Fruit fly (Drosophila melanogaster) whole organism, embryonic: ENCODE measurements around the gene CG12279.

Experiments
- Abd-B ChIP-seq: fragments of 200-800 bp; sonication (Bioruptor generic); optimal IDR thresholded peaks from 2 replicates; lab custom pipeline; 2018; ENCODE audit warnings: missing biosample characterization, mild to moderate bottlenecking, missing genetic modification characterization, moderate library complexity
- Antp ChIP-seq: fragments of 200-800 bp; sonication (Bioruptor generic); optimal IDR thresholded peaks from 3 replicates; lab custom pipeline; 2016; ENCODE audit warnings: missing biosample characterization, missing genetic modification characterization
- B-H1 ChIP-seq: fragments of 200-800 bp; sonication (Bioruptor generic); IDR thresholded peaks from 3 replicates; pipeline ENCODE4 v1.3.6; 2022; ENCODE audit warnings: missing biosample characterization, missing genetic modification characterization
- CG10274 ChIP-seq: fragments of 200-800 bp; sonication (Bioruptor generic); optimal IDR thresholded peaks from 3 replicates; lab custom pipeline; 2017; ENCODE audit warnings: missing biosample characterization, mild to moderate bottlenecking, missing genetic modification characterization
- CG10366 ChIP-seq: fragments of 200-800 bp; sonication (Bioruptor generic); IDR thresholded peaks from 2 replicates; pipeline ENCODE4 v1.3.6; 2022; ENCODE audit warnings: missing biosample characterization, missing genetic modification characterization
- CG10565 ChIP-seq: fragments of 200-800 bp; sonication (Bioruptor generic); optimal IDR thresholded peaks from 3 replicates; lab custom pipeline; 2016; ENCODE audit warnings: missing biosample characterization, mild to moderate bottlenecking, missing genetic modification characterization
- CG15073 ChIP-seq: fragments of 200-800 bp; sonication (Bioruptor generic); optimal IDR thresholded peaks from 2 replicates; lab custom pipeline; 2016; ENCODE audit warnings: missing biosample characterization, missing genetic modification characterization
- CG1529 ChIP-seq: fragments of 200-800 bp; sonication (Bioruptor generic); optimal IDR thresholded peaks from 3 replicates; lab custom pipeline; 2018; ENCODE audit warnings: missing biosample characterization, missing genetic modification characterization
- CG1602 ChIP-seq: fragments of 200-800 bp; sonication (Bioruptor generic); optimal IDR thresholded peaks from 3 replicates; lab custom pipeline; 2016; ENCODE audit warnings: missing biosample characterization, missing genetic modification characterization
- CG17359 ChIP-seq: fragments of 200-800 bp; sonication (Bioruptor generic); optimal IDR thresholded peaks from 3 replicates; lab custom pipeline; 2018; ENCODE audit warnings: missing biosample characterization, mild to moderate bottlenecking, missing genetic modification characterization, moderate library complexity
- CG18476 ChIP-seq: fragments of 200-800 bp; sonication (Bioruptor generic); optimal IDR thresholded peaks from 2 replicates; lab custom pipeline; 2016; ENCODE audit warnings: missing biosample characterization, mild to moderate bottlenecking, missing genetic modification characterization
- CG2120 ChIP-seq: fragments of 200-800 bp; sonication (Bioruptor generic); optimal IDR thresholded peaks from 3 replicates; lab custom pipeline; 2016; ENCODE audit warnings: missing biosample characterization, missing genetic modification characterization
- CG30403 ChIP-seq: fragments of 200-800 bp; sonication (Bioruptor generic); optimal IDR thresholded peaks from 3 replicates; lab custom pipeline; 2016; ENCODE audit warnings: missing biosample characterization, missing genetic modification characterization
- CG31224 ChIP-seq: fragments of 200-800 bp; sonication (Bioruptor generic); IDR thresholded peaks from 2 replicates; pipeline ENCODE4 v1.3.6; 2022; ENCODE audit warnings: missing biosample characterization, missing genetic modification characterization
- CG32532 ChIP-seq: fragments of 200-800 bp; sonication (Bioruptor generic); IDR thresholded peaks from 2 replicates; pipeline ENCODE4 v1.3.6; 2022; ENCODE audit warnings: missing biosample characterization, missing genetic modification characterization
- CG34376 ChIP-seq: fragments of 200-800 bp; sonication (Bioruptor generic); optimal IDR thresholded peaks from 2 replicates; lab custom pipeline; 2018; ENCODE audit warnings: missing biosample characterization, mild to moderate bottlenecking, missing genetic modification characterization
- CG34422 ChIP-seq: fragments of 200-800 bp; sonication (Bioruptor generic); IDR thresholded peaks from 3 replicates; pipeline ENCODE4 v1.3.6; 2022; ENCODE audit warnings: missing biosample characterization, missing genetic modification characterization
- CG43689 ChIP-seq: fragments of 200-800 bp; sonication (Bioruptor generic); IDR thresholded peaks from 2 replicates; pipeline ENCODE4 v1.3.6; 2022; ENCODE audit warnings: missing biosample characterization, missing genetic modification characterization
- CG4820 ChIP-seq: fragments of 200-800 bp; sonication (Bioruptor generic); optimal IDR thresholded peaks from 3 replicates; lab custom pipeline; 2016; ENCODE audit warnings: missing biosample characterization, missing genetic modification characterization
- CG7745 ChIP-seq: fragments of 200-800 bp; sonication (Bioruptor generic); optimal IDR thresholded peaks from 2 replicates; lab custom pipeline; 2018; ENCODE audit warnings: missing biosample characterization, mild to moderate bottlenecking, missing genetic modification characterization, moderate library complexity
- CG7839 ChIP-seq: fragments of 200-800 bp; sonication (Bioruptor generic); optimal IDR thresholded peaks from 3 replicates; lab custom pipeline; 2018; ENCODE audit warnings: missing biosample characterization, mild to moderate bottlenecking, missing genetic modification characterization, moderate library complexity
- CTCF ChIP-seq: fragments of 200-800 bp; sonication (Bioruptor generic); optimal IDR thresholded peaks from 2 replicates; lab custom pipeline; 2017; ENCODE audit warnings: missing biosample characterization, mild to moderate bottlenecking, missing genetic modification characterization, moderate library complexity
- CoRest ChIP-seq: fragments of 200-800 bp; sonication (Bioruptor generic); optimal IDR thresholded peaks from 3 replicates; lab custom pipeline; 2018; ENCODE audit warnings: missing biosample characterization, mild to moderate bottlenecking, missing genetic modification characterization, moderate library complexity
- D19B ChIP-seq: fragments of 200-800 bp; sonication (Bioruptor generic); optimal IDR thresholded peaks from 2 replicates; lab custom pipeline; 2017; ENCODE audit warnings: missing biosample characterization, mild to moderate bottlenecking, missing genetic modification characterization
- Dll ChIP-seq: fragments of 200-800 bp; sonication (Bioruptor generic); IDR thresholded peaks from 4 replicates; pipeline ENCODE4 v1.3.6; 2022; ENCODE audit warnings: missing biosample characterization, missing genetic modification characterization; ENCODE audit not compliant: partially characterized antibody
- Doc3 ChIP-seq: fragments of 200-800 bp; sonication (Bioruptor generic); IDR thresholded peaks from 3 replicates; pipeline ENCODE4 v1.3.6; 2022; ENCODE audit warnings: missing biosample characterization, missing genetic modification characterization; ENCODE audit not compliant: partially characterized antibody
- Dp ChIP-seq: fragments of 200-800 bp; sonication (Bioruptor generic); optimal IDR thresholded peaks from 2 replicates; lab custom pipeline; 2018; ENCODE audit warnings: missing biosample characterization, mild to moderate bottlenecking, missing genetic modification characterization, moderate library complexity
- HLHmδ ChIP-seq: fragments of 200-800 bp; sonication (Bioruptor generic); optimal IDR thresholded peaks from 2 replicates; lab custom pipeline; 2018; ENCODE audit warnings: missing biosample characterization, mild to moderate bottlenecking, missing genetic modification characterization, moderate library complexity
- Meics ChIP-seq: fragments of 200-800 bp; sonication (Bioruptor generic); optimal IDR thresholded peaks from 2 replicates; lab custom pipeline; 2017; ENCODE audit warnings: missing biosample characterization, mild to moderate bottlenecking, missing genetic modification characterization
- NC2β ChIP-seq: fragments of 200-800 bp; sonication (Bioruptor generic); optimal IDR thresholded peaks from 2 replicates; lab custom pipeline; 2016; ENCODE audit warnings: missing biosample characterization, missing genetic modification characterization
- Xbp1 ChIP-seq: fragments of 200-800 bp; sonication (Bioruptor generic); optimal IDR thresholded peaks from 3 replicates; lab custom pipeline; 2016; ENCODE audit warnings: missing biosample characterization, mild to moderate bottlenecking, missing genetic modification characterization
- dmrt11E ChIP-seq: fragments of 200-800 bp; sonication (Bioruptor generic); optimal IDR thresholded peaks from 3 replicates; lab custom pipeline; 2018; ENCODE audit warnings: missing biosample characterization, mild to moderate bottlenecking, missing genetic modification characterization, moderate library complexity
- dysf ChIP-seq: fragments of 200-800 bp; sonication (Bioruptor generic); IDR thresholded peaks from 3 replicates; pipeline ENCODE4 v1.3.6; 2022; ENCODE audit warnings: missing biosample characterization, missing genetic modification characterization
- exex ChIP-seq: fragments of 200-800 bp; sonication (Bioruptor generic); optimal IDR thresholded peaks from 4 replicates; lab custom pipeline; 2018; ENCODE audit warnings: missing biosample characterization, mild to moderate bottlenecking, missing genetic modification characterization, moderate library complexity
- gce ChIP-seq: fragments of 200-800 bp; sonication (Bioruptor generic); IDR thresholded peaks from 3 replicates; pipeline ENCODE4 v1.3.6; 2022; ENCODE audit warnings: missing biosample characterization, missing genetic modification characterization
- gcm2 ChIP-seq: fragments of 200-800 bp; sonication (Bioruptor generic); optimal IDR thresholded peaks from 2 replicates; lab custom pipeline; 2016; ENCODE audit warnings: missing biosample characterization, missing genetic modification characterization
- grau ChIP-seq: fragments of 200-800 bp; optimal IDR thresholded peaks from 3 replicates; lab custom pipeline; 2019; ENCODE audit warnings: missing biosample characterization, mild to moderate bottlenecking, missing genetic modification characterization, moderate library complexity
- gro ChIP-seq: fragments of 200-800 bp; sonication (Bioruptor generic); optimal IDR thresholded peaks from 2 replicates; lab custom pipeline; 2016; ENCODE audit warnings: missing biosample characterization, missing genetic modification characterization
- hkb ChIP-seq, 2 experiments: fragments of 200-800 bp in 1 of 2; fragments of >200 bp in 1 of 2; sonication (Bioruptor generic) in 1 of 2; IDR thresholded peaks in 1 of 2; optimal IDR thresholded peaks in 1 of 2; 2 replicates each; pipeline versions ENCODE4 v1.3.6 to Lab custom; 2017 to 2022; ENCODE audit warnings: missing biosample characterization in 1 of 2, missing genetic modification characterization in 1 of 2
- kah ChIP-seq: fragments of 200-800 bp; sonication (Bioruptor generic); optimal IDR thresholded peaks from 2 replicates; lab custom pipeline; 2018; ENCODE audit warnings: missing biosample characterization, mild to moderate bottlenecking, missing genetic modification characterization
- lov ChIP-seq, 2 experiments: fragments of 200-800 bp in 1 of 2; fragments of >200 bp in 1 of 2; sonication (Bioruptor generic) in 1 of 2; IDR thresholded peaks in 1 of 2; optimal IDR thresholded peaks in 1 of 2; 2 replicates in 1 of 2; 3 replicates in 1 of 2; pipeline versions ENCODE4 v1.3.6 to Lab custom; 2017 to 2022; ENCODE audit warnings: missing biosample characterization in 1 of 2, missing genetic modification characterization in 1 of 2
- pfk ChIP-seq: fragments of 200-800 bp; sonication (Bioruptor generic); optimal IDR thresholded peaks from 2 replicates; lab custom pipeline; 2018; ENCODE audit warnings: missing biosample characterization, mild to moderate bottlenecking, missing genetic modification characterization, moderate library complexity
- sima ChIP-seq: fragments of 200-800 bp; sonication (Bioruptor generic); optimal IDR thresholded peaks from 2 replicates; lab custom pipeline; 2016; ENCODE audit warnings: missing biosample characterization, missing genetic modification characterization
- slp2 ChIP-seq: fragments of 200-800 bp; sonication (Bioruptor generic); optimal IDR thresholded peaks from 2 replicates; lab custom pipeline; 2016; ENCODE audit warnings: missing biosample characterization, missing genetic modification characterization
- sna ChIP-seq: fragments of 200-800 bp; sonication (Bioruptor generic); IDR thresholded peaks from 2 replicates; pipeline ENCODE4 v1.3.6; 2022; ENCODE audit warnings: missing biosample characterization, missing genetic modification characterization; ENCODE audit not compliant: partially characterized antibody
- sob ChIP-seq: fragments of 200-800 bp; sonication (Bioruptor generic); IDR thresholded peaks from 2 replicates; pipeline ENCODE4 v1.3.6; 2022; ENCODE audit warnings: missing biosample characterization, missing genetic modification characterization
- tgo ChIP-seq: fragments of 200-800 bp; sonication (Bioruptor generic); IDR thresholded peaks from 3 replicates; pipeline ENCODE4 v1.3.6; 2022; ENCODE audit warnings: missing biosample characterization, missing genetic modification characterization
- twi ChIP-seq: fragments of 200-800 bp; optimal IDR thresholded peaks from 2 replicates; lab custom pipeline; 2019; ENCODE audit warnings: missing biosample characterization, mild to moderate bottlenecking, missing genetic modification characterization, moderate library complexity
- unpg ChIP-seq: fragments of 200-800 bp; sonication (Bioruptor generic); optimal IDR thresholded peaks from 3 replicates; lab custom pipeline; 2018; ENCODE audit warnings: missing biosample characterization, mild to moderate bottlenecking, missing genetic modification characterization, moderate library complexity
- vnd ChIP-seq: fragments of 200-800 bp; sonication (Bioruptor generic); IDR thresholded peaks from 3 replicates; pipeline ENCODE4 v1.3.6; 2022; ENCODE audit warnings: missing biosample characterization, missing genetic modification characterization; ENCODE audit not compliant: partially characterized antibody
- vvl ChIP-seq: fragments of 200-800 bp; sonication (Bioruptor generic); IDR thresholded peaks from 2 replicates; pipeline ENCODE4 v1.3.6; 2022; ENCODE audit warnings: missing biosample characterization, missing genetic modification characterization

Gene CG12279

DNA sequence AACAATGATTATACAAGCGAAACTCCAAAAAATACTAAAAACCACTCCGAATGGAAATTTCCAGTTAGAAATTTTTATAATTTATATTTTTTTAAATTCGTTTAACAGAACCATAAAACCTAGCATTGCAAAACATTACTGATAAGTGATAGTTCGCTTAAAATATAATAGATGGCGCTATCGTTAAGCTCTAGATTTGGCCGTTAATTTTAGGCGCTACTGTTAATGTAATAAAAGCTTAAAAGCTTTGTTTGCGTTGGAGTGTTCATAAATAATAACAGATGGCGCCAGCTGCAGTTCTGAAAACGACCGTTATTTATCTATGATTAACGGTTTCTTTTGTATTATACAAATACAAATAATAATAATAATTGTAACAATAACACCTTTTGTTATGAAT, 18.9 kb downstream of the CG12279 start:
- TF ChIP-seq CG30403 (peak; percentile 2), D19B (no peak), Doc3 (GFP tag; lab: Robert Waterston, UW) (no peak), gce (GFP tag; lab: Robert Waterston, UW) (no peak), CG7839 (tag; lab: Kevin White, UChicago) (peak; percentile 29), CG10274 (GFP tag; lab: Kevin White, UChicago) (no peak), Antp (GFP tag; lab: Kevin White, UChicago) (no peak), Dll (GFP tag; lab: Robert Waterston, UW) (no peak), sna (GFP tag; lab: Robert Waterston, UW) (no peak), Dp (GFP tag; lab: Kevin White, UChicago) (peak; percentile 9), CG7745 (tag; lab: Kevin White, UChicago) (no peak), Abd-B (GFP tag; lab: Kevin White, UChicago) (no peak), dmrt11E (no peak), CG43689 (GFP tag; lab: Robert Waterston, UW) (no peak), gcm2 (GFP tag; lab: Kevin White, UChicago) (no peak), CG10565 (GFP tag; lab: Kevin White, UChicago) (no peak), kah (no peak), dysf (GFP tag; lab: Robert Waterston, UW) (peak; percentile 9; the same call in 1 of the 3 replicates), tgo (GFP tag; lab: Robert Waterston, UW) (no peak; the same call in 2 of the 3 replicates), exex (tag; lab: Kevin White, UChicago) (peak; percentile 36), CG32532 (peak; percentile 69; the same call in 1 of the 2 replicates), HLHmδ (GFP tag; lab: Kevin White, UChicago) (no peak), pfk (GFP tag; lab: Kevin White, UChicago) (no peak), NC2β (GFP tag; lab: Kevin White, UChicago) (no peak), CG4820 (GFP tag; lab: Kevin White, UChicago) (no peak), hkb (optimal IDR thresholded peaks at IDR 0.05; lab: Kevin White, UChicago) (no peak), hkb (GFP tag; IDR thresholded peaks at IDR 0.05; lab: Robert Waterston, UW) (no peak), Xbp1 (GFP tag; lab: Kevin White, UChicago) (peak; percentile 24), grau (tag; lab: Kevin White, UChicago) (peak; percentile 54), CG2120 (GFP tag; lab: Kevin White, UChicago) (peak; percentile 3), CTCF (GFP tag; lab: Kevin White, UChicago) (peak; percentile 97), twi (no peak), vnd (no peak), CG1529 (GFP tag; lab: Kevin White, UChicago) (no peak), Meics (GFP tag; lab: Kevin White, UChicago) (peak; percentile 36), unpg (peak; percentile 22), CG15073 (GFP tag; lab: Kevin White, UChicago) (peak; percentile 89), CG10366 (no peak), CG34422 (GFP tag; lab: Robert Waterston, UW) (no peak), gro (GFP tag; lab: Kevin White, UChicago) (no peak), slp2 (GFP tag; lab: Kevin White, UChicago) (no peak), CG34376 (no peak), CG31224 (GFP tag; lab: Robert Waterston, UW) (no peak), CoRest (tag; lab: Kevin White, UChicago) (peak; percentile 19), sima (GFP tag; lab: Kevin White, UChicago) (no peak), vvl (GFP tag; lab: Robert Waterston, UW) (peak; percentile 44), CG17359 (tag; lab: Kevin White, UChicago) (peak; percentile 45), B-H1 (GFP tag; lab: Robert Waterston, UW) (no peak), sob (0 out of 2 replicates have a peak, but pooled peaks have one; percentile 11), CG18476 (GFP tag; lab: Kevin White, UChicago) (no peak), lov (optimal IDR thresholded peaks at IDR 0.05; lab: Kevin White, UChicago) (no peak), lov (GFP tag; IDR thresholded peaks at IDR 0.05; lab: Robert Waterston, UW) (no peak), CG1602 (GFP tag; lab: Kevin White, UChicago) (no peak)
